Fruit fly (Drosophila melanogaster): ENCODE results near the gene CG9164.

The CG9164 gene

DNA sequence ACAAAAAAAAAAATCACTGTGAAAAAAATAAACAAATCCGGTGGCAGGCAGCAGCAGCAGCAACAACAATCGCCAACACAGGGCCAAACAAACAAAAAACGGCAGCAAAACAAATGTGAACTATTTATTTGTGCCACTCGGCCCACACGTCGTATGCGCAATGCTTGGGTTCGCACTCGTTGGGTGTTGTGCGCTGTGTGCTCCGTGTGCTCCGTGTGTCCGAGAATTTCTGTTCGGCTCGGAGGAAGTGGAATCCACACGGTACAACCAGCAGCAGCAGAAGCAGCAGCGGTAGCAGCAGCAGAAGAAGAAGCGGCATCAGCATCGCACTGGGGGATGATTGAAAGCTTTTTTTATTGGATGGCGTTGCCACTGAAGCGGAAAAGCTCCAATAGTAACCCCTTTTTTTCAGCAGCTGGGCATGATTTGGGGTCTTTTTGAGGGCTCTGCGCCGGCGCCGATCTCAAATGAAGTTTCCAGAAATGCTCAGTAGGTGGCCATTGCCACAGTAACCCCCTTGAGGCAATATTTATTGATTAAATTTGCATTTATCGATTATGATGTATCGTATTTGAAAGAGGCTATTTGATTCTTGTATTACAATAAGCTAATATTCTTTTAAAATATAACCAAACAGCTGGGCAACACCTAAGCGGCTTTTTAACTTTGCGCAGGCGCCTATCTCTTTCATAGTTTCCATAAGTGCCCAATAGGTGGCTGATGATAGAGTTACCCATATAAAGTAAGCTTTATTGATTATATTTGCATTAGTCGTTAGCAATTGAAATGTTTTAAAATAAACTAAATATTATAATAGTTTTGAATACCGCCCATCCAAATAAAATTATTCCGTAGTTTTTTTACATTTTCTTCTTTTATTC lies at the start of gene CG9164:
Gene CG9164, minus strand, starts transcription at position 266 of the 881 bp plus-strand sequence.
- TF ChIP-seq CG9139 (GFP tag; optimal IDR thresholded peaks at IDR 0.05) (no peak), fkh (GFP tag; optimal IDR thresholded peaks at IDR 0.05) (no peak), Eip78C (GFP tag) (peak; percentile 9), Ets96B (tag; optimal IDR thresholded peaks at IDR 0.05) (no peak), CG6854 (GFP tag; optimal IDR thresholded peaks at IDR 0.05) (no peak), CG11294 (GFP tag; IDR thresholded peaks at IDR 0.05) (no peak), CG10669 (GFP tag; optimal IDR thresholded peaks at IDR 0.05) (no peak), CG10631 (GFP tag; optimal IDR thresholded peaks at IDR 0.05) (no peak)

DNA sequence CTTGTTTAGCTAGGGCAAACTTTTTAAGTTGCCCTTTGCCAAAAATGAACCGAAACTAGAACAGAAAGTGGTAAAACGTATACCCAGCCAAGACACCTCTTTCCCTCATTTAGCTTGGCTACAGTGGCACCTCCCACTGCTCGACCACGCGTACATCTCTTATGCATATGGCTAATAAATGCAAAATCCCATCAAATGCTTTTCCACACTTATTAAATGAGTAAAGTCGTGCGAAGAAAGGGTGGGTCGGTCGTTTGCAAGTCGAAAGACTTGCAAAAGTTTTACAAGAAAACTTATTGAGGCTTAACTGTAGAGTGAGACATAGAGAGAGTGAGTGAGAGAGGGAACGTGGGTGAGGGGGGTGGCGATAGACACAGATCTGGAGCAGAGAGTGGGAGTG lies 21.6 kb upstream of the CG9164 start:
- TF ChIP-seq CG8632 (GFP tag; optimal IDR thresholded peaks at IDR 0.05): no peak
- no peak for TF ChIP-seq eg (GFP tag; IDR thresholded peaks at IDR 0.05)
- TF ChIP-seq CG32006 (GFP tag; optimal IDR thresholded peaks at IDR 0.05): no peak
- no peak for TF ChIP-seq lz (GFP tag; optimal IDR thresholded peaks at IDR 0.05)
- TF ChIP-seq Eip75B (GFP tag; optimal IDR thresholded peaks at IDR 0.05): no peak
- no peak for TF ChIP-seq CG6854 (GFP tag; optimal IDR thresholded peaks at IDR 0.05)
- TF ChIP-seq fkh (GFP tag; optimal IDR thresholded peaks at IDR 0.05): no peak
- no peak for TF ChIP-seq achi (GFP tag; optimal IDR thresholded peaks at IDR 0.05)
- no peak for TF ChIP-seq Lpt (GFP tag; optimal IDR thresholded peaks at IDR 0.05)
- TF ChIP-seq Sox15 (GFP tag; optimal IDR thresholded peaks at IDR 0.05): no peak

DNA sequence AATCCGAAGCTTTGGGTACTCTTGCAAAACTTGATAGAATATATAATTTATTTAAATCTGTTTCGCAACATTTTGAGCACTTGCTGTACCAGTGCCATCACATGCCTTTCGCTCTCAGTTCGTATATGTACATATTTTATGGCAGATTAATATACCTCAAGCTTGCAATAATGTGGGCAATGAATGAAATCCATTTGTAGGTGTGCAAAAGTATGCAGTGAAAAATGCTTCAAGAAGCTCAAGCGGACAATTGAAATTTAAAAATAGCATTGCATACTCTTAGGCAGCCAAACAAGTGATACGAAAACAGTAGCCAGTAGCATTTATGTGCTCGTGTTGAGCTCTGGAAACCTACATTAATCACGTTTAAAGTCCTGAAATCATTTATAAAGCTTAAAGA lies 16.6 kb upstream of the CG9164 start:
- TF ChIP-seq pdm3 (GFP tag; optimal IDR thresholded peaks at IDR 0.05): no peak

DNA sequence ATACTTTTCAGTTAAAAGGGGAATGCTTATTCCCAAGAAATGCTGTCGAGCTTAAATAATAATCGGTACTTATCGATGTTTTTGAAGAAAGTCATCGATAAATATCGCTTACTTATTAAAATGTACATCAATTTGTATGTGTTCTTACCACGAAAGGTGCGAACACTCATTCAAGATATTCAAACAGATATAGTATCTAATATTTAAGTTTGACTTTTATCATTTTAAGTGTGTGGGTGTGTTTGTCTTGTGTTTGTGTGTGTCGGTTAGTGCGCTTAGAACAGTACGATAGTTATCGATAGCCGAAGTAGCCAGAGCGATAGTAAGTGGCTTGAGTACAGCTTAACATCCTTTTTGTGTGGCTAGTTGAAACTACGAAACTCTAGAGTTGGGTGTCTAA lies 2.1 kb upstream of the CG9164 start:
- TF ChIP-seq acj6 (GFP tag; optimal IDR thresholded peaks at IDR 0.05): no peak
- no peak for TF ChIP-seq CG11294 (GFP tag; IDR thresholded peaks at IDR 0.05)
- no peak for TF ChIP-seq CG1621 (tag; optimal IDR thresholded peaks at IDR 0.05)
- TF ChIP-seq Sox14 (GFP tag; optimal IDR thresholded peaks at IDR 0.05): no peak
- no peak for TF ChIP-seq CG31627 (GFP tag; optimal IDR thresholded peaks at IDR 0.05)
- no peak for TF ChIP-seq fd85E (GFP tag; optimal IDR thresholded peaks at IDR 0.05)
- TF ChIP-seq dsx (GFP tag; optimal IDR thresholded peaks at IDR 0.05; ENCODE audit: poor library complexity, severe bottlenecking): no peak
- no peak for TF ChIP-seq Ets21C (GFP tag; optimal IDR thresholded peaks at IDR 0.05)
- no peak for TF ChIP-seq fd59A (GFP tag; optimal IDR thresholded peaks at IDR 0.05)
- TF ChIP-seq CG6792 (GFP tag; optimal IDR thresholded peaks at IDR 0.05): no peak
- TF ChIP-seq Sox15 (GFP tag; optimal IDR thresholded peaks at IDR 0.05): no peak
- TF ChIP-seq Blimp-1 (GFP tag; optimal IDR thresholded peaks at IDR 0.05): no peak
- no peak for TF ChIP-seq ss (GFP tag; optimal IDR thresholded peaks at IDR 0.05)
- TF ChIP-seq vri (GFP tag; optimal IDR thresholded peaks at IDR 0.05): no peak
- no peak for TF ChIP-seq CG11902 (GFP tag; optimal IDR thresholded peaks at IDR 0.05)
- TF ChIP-seq lz (GFP tag; optimal IDR thresholded peaks at IDR 0.05): no peak
- TF ChIP-seq CG7368 (GFP tag; optimal IDR thresholded peaks at IDR 0.05): no peak
- TF ChIP-seq Sox102F (GFP tag; optimal IDR thresholded peaks at IDR 0.05): no peak
